Worm (Caenorhabditis elegans) whole organism, midembryonic: ENCODE data around the gene srh-109.

ENCODE experiments used
- flt-1 ChIP-seq: fragments of 200-800 bp; sonication (Bioruptor generic); IDR thresholded peaks from 2 replicates; pipeline ENCODE4 v1.3.6; 2022; ENCODE audit warnings: missing genetic modification characterization, missing compliant biosample characterization
- ref-1 ChIP-seq: fragments of 200-800 bp; sonication (Bioruptor generic); conservative IDR thresholded peaks from 2 replicates; pipeline ENCODE4 v1.3.6; 2022; ENCODE audit warnings: missing genetic modification reagents, missing genetic modification characterization, missing compliant biosample characterization
- ztf-29 ChIP-seq: fragments of 200-800 bp; sonication (Bioruptor generic); IDR thresholded peaks from 2 replicates; pipeline ENCODE4 v1.3.6; 2022; ENCODE audit warnings: missing genetic modification reagents, missing genetic modification characterization, missing compliant biosample characterization

DNA sequence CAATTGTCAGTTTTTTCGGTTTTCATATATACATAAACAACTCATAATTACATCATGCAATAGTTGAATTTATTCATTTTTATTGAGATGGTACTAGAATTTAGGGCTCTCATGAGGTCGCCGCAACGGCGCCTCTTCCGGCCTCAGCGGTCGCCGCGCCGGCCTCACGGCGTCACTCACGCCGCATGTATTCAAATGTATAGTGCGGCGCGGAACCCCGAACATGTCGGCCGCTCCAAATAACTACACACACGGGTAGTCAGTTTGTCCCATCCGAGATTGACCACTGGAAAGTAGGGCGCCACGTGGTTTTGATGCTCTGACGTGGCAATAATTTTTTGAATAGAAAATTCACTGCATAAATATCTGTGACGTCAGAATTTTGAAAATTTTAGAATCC is 37.4 kb upstream of the srh-109 start:
- no peak for TF ChIP-seq flt-1
- TF ChIP-seq ztf-29 = no peak
- TF ChIP-seq ref-1 = no peak
